Fruit fly (Drosophila melanogaster) whole organism, prepupa: ENCODE results near the gene Bap60.

Source experiments
- Blimp-1 ChIP-seq: fragments of 200-800 bp; sonication (Bioruptor generic); optimal IDR thresholded peaks from 3 replicates; lab custom pipeline; 2017; ENCODE audit warnings: missing biosample characterization, missing genetic modification characterization, mild to moderate bottlenecking, moderate library complexity, missing genetic modification reagents
- CG11294 ChIP-seq: fragments of 200-800 bp; sonication (Bioruptor generic); IDR thresholded peaks from 2 replicates; pipeline ENCODE4 v1.3.6; 2022; ENCODE audit warnings: missing biosample characterization, missing genetic modification characterization
- CG11762 ChIP-seq: fragments of 200-800 bp; sonication (Bioruptor generic); optimal IDR thresholded peaks from 3 replicates; lab custom pipeline; 2016; ENCODE audit warnings: missing biosample characterization, missing genetic modification characterization; ENCODE audit not compliant: insufficient read depth
- CG11902 ChIP-seq: fragments of 200-800 bp; sonication (Bioruptor generic); optimal IDR thresholded peaks from 3 replicates; lab custom pipeline; 2016; ENCODE audit warnings: missing biosample characterization, missing genetic modification characterization
- CG15336 ChIP-seq: fragments of 200-800 bp; sonication (Bioruptor generic); IDR thresholded peaks from 2 replicates; pipeline ENCODE4 v1.3.6; 2022; ENCODE audit warnings: missing biosample characterization, missing genetic modification characterization
- CG1621 ChIP-seq: fragments of 200-800 bp; sonication (Bioruptor generic); optimal IDR thresholded peaks from 3 replicates; lab custom pipeline; 2018; ENCODE audit warnings: missing biosample characterization, mild to moderate bottlenecking, missing genetic modification characterization
- CG16779 ChIP-seq: fragments of 200-800 bp; sonication (Bioruptor generic); optimal IDR thresholded peaks from 3 replicates; lab custom pipeline; 2017; ENCODE audit warnings: missing biosample characterization, mild to moderate bottlenecking, missing genetic modification characterization
- CG3032 ChIP-seq: fragments of 200-800 bp; optimal IDR thresholded peaks from 2 replicates; lab custom pipeline; 2019; ENCODE audit warnings: missing biosample characterization, mild to moderate bottlenecking, missing genetic modification characterization, moderate library complexity
- CG31627 ChIP-seq: fragments of 200-800 bp; sonication (Bioruptor generic); optimal IDR thresholded peaks from 3 replicates; lab custom pipeline; 2016; ENCODE audit warnings: missing biosample characterization, missing genetic modification characterization
- CG32006 ChIP-seq: fragments of 200-800 bp; sonication (Bioruptor generic); optimal IDR thresholded peaks from 3 replicates; lab custom pipeline; 2017; ENCODE audit warnings: missing biosample characterization, mild to moderate bottlenecking, missing genetic modification characterization
- CG34406 ChIP-seq: fragments of 200-800 bp; sonication (Bioruptor generic); optimal IDR thresholded peaks from 3 replicates; lab custom pipeline; 2016; ENCODE audit warnings: missing biosample characterization, missing genetic modification characterization
- CG4318 ChIP-seq: fragments of 200-800 bp; sonication (Bioruptor generic); optimal IDR thresholded peaks from 3 replicates; lab custom pipeline; 2017; ENCODE audit warnings: missing biosample characterization, mild to moderate bottlenecking, missing genetic modification characterization
- CG6163 ChIP-seq: fragments of 200-800 bp; sonication (Bioruptor generic); IDR thresholded peaks from 3 replicates; pipeline ENCODE4 v1.3.6; 2022; ENCODE audit warnings: missing biosample characterization, missing genetic modification characterization
- CG6276 ChIP-seq: fragments of 200-800 bp; sonication (Bioruptor generic); optimal IDR thresholded peaks from 2 replicates; lab custom pipeline; 2017; ENCODE audit warnings: missing biosample characterization, mild to moderate bottlenecking, missing genetic modification characterization
- CG6854 ChIP-seq: fragments of 200-800 bp; sonication (Bioruptor generic); optimal IDR thresholded peaks from 2 replicates; lab custom pipeline; 2017; ENCODE audit warnings: missing biosample characterization, mild to moderate bottlenecking, missing genetic modification characterization
- CG7368 ChIP-seq: fragments of 200-800 bp; sonication (Bioruptor generic); optimal IDR thresholded peaks from 3 replicates; lab custom pipeline; 2016; ENCODE audit warnings: missing biosample characterization, missing genetic modification characterization
- CG8119 ChIP-seq: fragments of 200-800 bp; sonication (Bioruptor generic); IDR thresholded peaks from 3 replicates; pipeline ENCODE4 v1.3.6; 2022; ENCODE audit warnings: missing biosample characterization, missing genetic modification characterization
- CG8319 ChIP-seq: fragments of 200-800 bp; sonication (Bioruptor generic); optimal IDR thresholded peaks from 3 replicates; lab custom pipeline; 2016; ENCODE audit warnings: missing biosample characterization, missing genetic modification characterization
- CG8632 ChIP-seq: fragments of 200-800 bp; sonication (Bioruptor generic); optimal IDR thresholded peaks from 3 replicates; lab custom pipeline; 2016; ENCODE audit warnings: missing biosample characterization, missing genetic modification characterization
- CG9139 ChIP-seq: fragments of 200-800 bp; sonication (Bioruptor generic); optimal IDR thresholded peaks from 3 replicates; lab custom pipeline; 2017; ENCODE audit warnings: missing biosample characterization, mild to moderate bottlenecking, missing genetic modification characterization
- Ets21C ChIP-seq: fragments of 200-800 bp; sonication (Bioruptor generic); optimal IDR thresholded peaks from 3 replicates; lab custom pipeline; 2016; ENCODE audit warnings: missing biosample characterization, missing genetic modification characterization
- Ets96B ChIP-seq: fragments of 200-800 bp; optimal IDR thresholded peaks from 2 replicates; lab custom pipeline; 2019; ENCODE audit warnings: missing biosample characterization, mild to moderate bottlenecking, missing genetic modification characterization, moderate library complexity
- Hr38 ChIP-seq: sonication (Bioruptor generic); optimal IDR thresholded peaks from 2 replicates; lab custom pipeline; 2016; ENCODE audit warnings: missing biosample characterization, missing genetic modification characterization
- Hr4 ChIP-seq: fragments of 200-800 bp; sonication (Bioruptor generic); optimal IDR thresholded peaks from 3 replicates; lab custom pipeline; 2016; ENCODE audit warnings: missing biosample characterization, missing genetic modification characterization
- Met ChIP-seq: fragments of 200-800 bp; sonication (Bioruptor generic); optimal IDR thresholded peaks from 3 replicates; lab custom pipeline; 2016; ENCODE audit warnings: missing biosample characterization, missing genetic modification characterization
- OdsH ChIP-seq: fragments of 200-800 bp; sonication (Bioruptor generic); optimal IDR thresholded peaks from 3 replicates; lab custom pipeline; 2016; ENCODE audit warnings: missing biosample characterization, missing genetic modification characterization
- Smox ChIP-seq: fragments of 200-800 bp; sonication (Bioruptor generic); optimal IDR thresholded peaks from 3 replicates; lab custom pipeline; 2016; ENCODE audit warnings: missing biosample characterization, missing genetic modification characterization
- Sox14 ChIP-seq: fragments of 200-800 bp; sonication (Bioruptor generic); optimal IDR thresholded peaks from 3 replicates; lab custom pipeline; 2016; ENCODE audit warnings: missing biosample characterization, missing genetic modification characterization
- Sox15 ChIP-seq: fragments of 200-800 bp; sonication (Bioruptor generic); optimal IDR thresholded peaks from 3 replicates; lab custom pipeline; 2016; ENCODE audit warnings: missing biosample characterization, missing genetic modification characterization
- achi ChIP-seq: fragments of 200-800 bp; sonication (Bioruptor generic); optimal IDR thresholded peaks from 3 replicates; lab custom pipeline; 2016; ENCODE audit warnings: missing biosample characterization, missing genetic modification characterization
- dac ChIP-seq: fragments of 200-800 bp; sonication (Bioruptor generic); optimal IDR thresholded peaks from 2 replicates; lab custom pipeline; 2017; ENCODE audit warnings: missing biosample characterization, mild to moderate bottlenecking, missing genetic modification characterization
- dsx ChIP-seq: fragments of 200-800 bp; optimal IDR thresholded peaks from 3 replicates; lab custom pipeline; 2019; ENCODE audit warnings: missing biosample characterization, mild to moderate bottlenecking, missing genetic modification characterization, moderate library complexity; ENCODE audit not compliant: poor library complexity, severe bottlenecking
- esn ChIP-seq: fragments of 200-800 bp; sonication (Bioruptor generic); optimal IDR thresholded peaks from 2 replicates; lab custom pipeline; 2016; ENCODE audit warnings: missing biosample characterization, mild to moderate bottlenecking, missing genetic modification characterization, moderate library complexity
- fd59A ChIP-seq: fragments of 200-800 bp; sonication (Bioruptor generic); optimal IDR thresholded peaks from 2 replicates; lab custom pipeline; 2017; ENCODE audit warnings: missing biosample characterization, mild to moderate bottlenecking, missing genetic modification characterization, missing genetic modification reagents
- fd85E ChIP-seq: fragments of 200-800 bp; sonication (Bioruptor generic); optimal IDR thresholded peaks from 3 replicates; lab custom pipeline; 2016; ENCODE audit warnings: missing biosample characterization, missing genetic modification characterization
- lz ChIP-seq: fragments of 200-800 bp; sonication (Bioruptor generic); optimal IDR thresholded peaks from 3 replicates; lab custom pipeline; 2016; ENCODE audit warnings: missing biosample characterization, missing genetic modification characterization
- net ChIP-seq: fragments of 200-800 bp; sonication (Bioruptor generic); optimal IDR thresholded peaks from 3 replicates; lab custom pipeline; 2016; ENCODE audit warnings: missing biosample characterization, missing genetic modification characterization
- pdm3 ChIP-seq: fragments of 200-800 bp; sonication (Bioruptor generic); optimal IDR thresholded peaks from 3 replicates; lab custom pipeline; 2016; ENCODE audit warnings: missing biosample characterization, missing genetic modification characterization
- salr ChIP-seq, 2 experiments: fragments of 200-800 bp; sonication (Bioruptor generic); optimal IDR thresholded peaks; 3 replicates each; lab custom pipeline; 2016 to 2018; ENCODE audit warnings: missing biosample characterization in 2 of 2, missing genetic modification characterization in 2 of 2, mild to moderate bottlenecking in 1 of 2
- ss ChIP-seq, 2 experiments: fragments of 200-800 bp; sonication (Bioruptor generic); optimal IDR thresholded peaks; 2 replicates in 1 of 2; 3 replicates in 1 of 2; lab custom pipeline; 2017 to 2018; ENCODE audit warnings: mild to moderate bottlenecking in 2 of 2, missing biosample characterization in 2 of 2, missing genetic modification characterization in 2 of 2, moderate library complexity in 1 of 2
- svp ChIP-seq: fragments of 200-800 bp; sonication (Bioruptor generic); peaks from one replicate; lab custom pipeline; 2016; ENCODE audit warnings: missing biosample characterization, missing genetic modification characterization
- topi ChIP-seq: fragments of 200-800 bp; sonication (Bioruptor generic); optimal IDR thresholded peaks from 3 replicates; lab custom pipeline; 2016; ENCODE audit warnings: missing biosample characterization, missing genetic modification characterization

The Bap60 gene

dm6 chrX:13127973-13128749 is 31.1 kb downstream of the Bap60 start (continued):
- peak; percentile 74 for TF ChIP-seq CG15336 (GFP tag; lab: Robert Waterston, UW)
- TF ChIP-seq CG11294 (GFP tag; lab: Robert Waterston, UW): peak; percentile 30; the same call in 1 of the 2 replicates
- TF ChIP-seq CG8119 (GFP tag; lab: Robert Waterston, UW): peak; percentile 79; the same call in 2 of the 3 replicates
- TF ChIP-seq CG6163 (GFP tag; lab: Robert Waterston, UW): peak; percentile 80
- TF ChIP-seq CG16779 (tag; lab: Kevin White, UChicago): no peak
- TF ChIP-seq Blimp-1: peak; percentile 95
- no peak for TF ChIP-seq dac
- TF ChIP-seq CG8319 (GFP tag; lab: Kevin White, UChicago): peak; percentile 23
- peak; percentile 48 for TF ChIP-seq CG7368 (GFP tag; lab: Kevin White, UChicago)
- peak; percentile 61 for TF ChIP-seq CG31627 (GFP tag; lab: Kevin White, UChicago)

- TF ChIP-seq ss (GFP tag; optimal IDR thresholded peaks at IDR 0.05; lab: Kevin White, UChicago) (no peak), esn (GFP tag; lab: Kevin White, UChicago) (no peak)
Measured at dm6 chrX:13125559-13125958, 33.7 kb downstream of the Bap60 start.

- TF ChIP-seq Met: peak; percentile 24
- peak; percentile 38 for TF ChIP-seq CG1621
- TF ChIP-seq OdsH (GFP tag; lab: Kevin White, UChicago): peak; percentile 27
- no peak for TF ChIP-seq CG8319 (GFP tag; lab: Kevin White, UChicago)
- TF ChIP-seq CG6854: peak; percentile 25
- peak; percentile 7 for TF ChIP-seq lz (GFP tag; lab: Kevin White, UChicago)
- no peak; the same call in 2 of the 3 replicates for TF ChIP-seq CG8119 (GFP tag; lab: Robert Waterston, UW)
- TF ChIP-seq Blimp-1: peak; percentile 6
- no peak for TF ChIP-seq CG11902 (GFP tag; lab: Kevin White, UChicago)
- TF ChIP-seq fd59A: no peak
- TF ChIP-seq svp (GFP tag; lab: Kevin White, UChicago): peak; percentile 70
- TF ChIP-seq CG7368 (GFP tag; lab: Kevin White, UChicago): no peak
- TF ChIP-seq Ets96B: peak; percentile 31
- TF ChIP-seq CG6163 (GFP tag; lab: Robert Waterston, UW): peak; percentile 65; the same call in 2 of the 3 replicates
- TF ChIP-seq topi (GFP tag; lab: Kevin White, UChicago): peak; percentile 21
- peak; percentile 33 for TF ChIP-seq CG3032 (tag; lab: Kevin White, UChicago)
- peak in 1 of 2 experiments; percentile 15 for TF ChIP-seq salr (GFP tag; optimal IDR thresholded peaks at IDR 0.05; lab: Kevin White, UChicago)
- no peak for TF ChIP-seq fd85E (GFP tag; lab: Kevin White, UChicago)
- no peak for TF ChIP-seq CG8632 (GFP tag; lab: Kevin White, UChicago)
- TF ChIP-seq Hr38 (GFP tag; lab: Kevin White, UChicago): no peak
- TF ChIP-seq Sox15 (GFP tag; lab: Kevin White, UChicago): no peak
- TF ChIP-seq pdm3 (GFP tag; lab: Kevin White, UChicago): peak; percentile 6
- no peak for TF ChIP-seq dac
- peak; percentile 57 for TF ChIP-seq CG32006 (GFP tag; lab: Kevin White, UChicago)
- peak; percentile 13 for TF ChIP-seq CG34406
- no peak for TF ChIP-seq CG15336 (GFP tag; lab: Robert Waterston, UW)
- no peak for TF ChIP-seq CG11762 (GFP tag; lab: Kevin White, UChicago)
- peak; percentile 43 for TF ChIP-seq dsx (GFP tag; lab: Kevin White, UChicago)
- TF ChIP-seq CG11294 (GFP tag; lab: Robert Waterston, UW): no peak
- TF ChIP-seq net: peak; percentile 34
- TF ChIP-seq Sox14 (GFP tag; lab: Kevin White, UChicago): no peak
- no peak for TF ChIP-seq Smox (GFP tag; lab: Kevin White, UChicago)
- TF ChIP-seq esn (GFP tag; lab: Kevin White, UChicago): no peak
- TF ChIP-seq CG16779 (tag; lab: Kevin White, UChicago): peak; percentile 31
- TF ChIP-seq ss (GFP tag; optimal IDR thresholded peaks at IDR 0.05; lab: Kevin White, UChicago): peak; percentile 88 to 90
- TF ChIP-seq CG6276 (GFP tag; lab: Kevin White, UChicago): peak; percentile 14
- peak; percentile 12 for TF ChIP-seq Hr4 (GFP tag; lab: Kevin White, UChicago)
- TF ChIP-seq CG4318: no peak
- TF ChIP-seq Ets21C (GFP tag; lab: Kevin White, UChicago): no peak
- TF ChIP-seq CG9139 (GFP tag; lab: Kevin White, UChicago): peak; percentile 74
- TF ChIP-seq achi (GFP tag; lab: Kevin White, UChicago): no peak
Measured at dm6 chrX:13116438-13117243, 42.7 kb downstream of the Bap60 start.
